Fruit fly (Drosophila melanogaster): ENCODE measurements around the gene MED19.

- TF ChIP-seq Hnf4 (GFP tag; optimal IDR thresholded peaks at IDR 0.05) (no peak), lola (GFP tag; optimal IDR thresholded peaks at IDR 0.05) (no peak), Hr78 (GFP tag; optimal IDR thresholded peaks at IDR 0.05) (no peak), CrebA (GFP tag; optimal IDR thresholded peaks at IDR 0.05; ENCODE audit: borderline replicate concordance) (no peak), CG9705 (GFP tag; optimal IDR thresholded peaks at IDR 0.05) (no peak), dsf (GFP tag; optimal IDR thresholded peaks at IDR 0.05; ENCODE audit: borderline replicate concordance) (no peak), h (GFP tag; optimal IDR thresholded peaks at IDR 0.05) (no peak), pan (optimal IDR thresholded peaks at IDR 0.05) (no peak), woc (GFP tag; optimal IDR thresholded peaks at IDR 0.05) (no peak), jim (GFP tag; optimal IDR thresholded peaks at IDR 0.05) (no peak)
These were observed 28.5 kb downstream of the MED19 start, which contains the start of gene Ir75a for dm6 chr3L:17817821-17818220.

Measured in whole organism, wandering third instar larva.